Fruit fly (Drosophila melanogaster): ENCODE measurements around the gene CG7017.

CG7017 gene

dm6 chr3L:20226153-20226552 lies 14.2 kb upstream of the CG7017 start (continued):
- TF ChIP-seq BtbVII (GFP tag; optimal IDR thresholded peaks at IDR 0.05) (no peak), CG14014 (GFP tag; IDR thresholded peaks at IDR 0.05) (no peak), Hr51 (GFP tag; optimal IDR thresholded peaks at IDR 0.05) (no peak), CG15269 (tag; optimal IDR thresholded peaks at IDR 0.05) (no peak), MBD-R2 (GFP tag; IDR thresholded peaks at IDR 0.05) (peak; percentile 64), al (GFP tag; IDR thresholded peaks at IDR 0.05) (no peak), BEAF-32 (GFP tag; optimal IDR thresholded peaks at IDR 0.05) (peak; percentile 66), Dek (tag; optimal IDR thresholded peaks at IDR 0.05) (no peak), prd (optimal IDR thresholded peaks at IDR 0.05) (no peak), prd (GFP tag; IDR thresholded peaks at IDR 0.05) (no peak), Sox102F (GFP tag; optimal IDR thresholded peaks at IDR 0.05) (no peak), bowl (GFP tag; IDR thresholded peaks at IDR 0.05) (no peak), CG7987 (GFP tag; optimal IDR thresholded peaks at IDR 0.05) (no peak), CG3726 (GFP tag; IDR thresholded peaks at IDR 0.05) (no peak), Bgb (GFP tag; IDR thresholded peaks at IDR 0.05; ENCODE audit: partially characterized antibody) (no peak), CG4282 (GFP tag; optimal IDR thresholded peaks at IDR 0.05) (no peak), slp2 (GFP tag; optimal IDR thresholded peaks at IDR 0.05) (no peak), CoRest (tag; optimal IDR thresholded peaks at IDR 0.05) (peak; percentile 38), NFAT (GFP tag; IDR thresholded peaks at IDR 0.05) (no peak), Abd-B (GFP tag; optimal IDR thresholded peaks at IDR 0.05) (peak; percentile 44), Sry-δ (GFP tag; optimal IDR thresholded peaks at IDR 0.05) (peak; percentile 57), pita (GFP tag; optimal IDR thresholded peaks at IDR 0.05) (no peak), CG11247 (GFP tag; IDR thresholded peaks at IDR 0.05) (no peak), Eip74EF (GFP tag; optimal IDR thresholded peaks at IDR 0.05) (no peak), CG7963 (GFP tag; IDR thresholded peaks at IDR 0.05; ENCODE audit: partially characterized antibody) (no peak), Meics (GFP tag; optimal IDR thresholded peaks at IDR 0.05) (no peak), CG2889 (GFP tag; IDR thresholded peaks at IDR 0.05) (no peak), Gsc (GFP tag; IDR thresholded peaks at IDR 0.05) (no peak), gcm (GFP tag; optimal IDR thresholded peaks at IDR 0.05) (no peak), fu2 (GFP tag; optimal IDR thresholded peaks at IDR 0.05) (no peak), CG10321 (GFP tag; IDR thresholded peaks at IDR 0.05) (no peak), Nf-YB (GFP tag; optimal IDR thresholded peaks at IDR 0.05) (no peak), luna (GFP tag; optimal IDR thresholded peaks at IDR 0.05) (no peak), Ets97D (GFP tag; optimal IDR thresholded peaks at IDR 0.05) (peak; percentile 72), Kr (GFP tag; optimal IDR thresholded peaks at IDR 0.05) (no peak), CG32767 (GFP tag; IDR thresholded peaks at IDR 0.05) (no peak), CG8290 (GFP tag; optimal IDR thresholded peaks at IDR 0.05) (no peak), CG8290 (tag; optimal IDR thresholded peaks at IDR 0.05) (no peak), eve (GFP tag; optimal IDR thresholded peaks at IDR 0.05) (no peak), tgo (GFP tag; IDR thresholded peaks at IDR 0.05) (no peak), CkIIα-i1 (GFP tag; IDR thresholded peaks at IDR 0.05) (no peak), Xbp1 (GFP tag; optimal IDR thresholded peaks at IDR 0.05) (no peak), CG14667 (GFP tag; IDR thresholded peaks at IDR 0.05) (no peak), CG2129 (GFP tag; IDR thresholded peaks at IDR 0.05; ENCODE audit: partially characterized antibody) (no peak), CG43689 (GFP tag; IDR thresholded peaks at IDR 0.05) (no peak), dati (GFP tag; IDR thresholded peaks at IDR 0.05) (no peak), zen (tag; optimal IDR thresholded peaks at IDR 0.05) (peak; percentile 46), H15 (GFP tag; IDR thresholded peaks at IDR 0.05) (no peak), Hr3 (GFP tag; optimal IDR thresholded peaks at IDR 0.05) (no peak), nerfin-2 (GFP tag; IDR thresholded peaks at IDR 0.05; ENCODE audit: partially characterized antibody) (no peak), yki (optimal IDR thresholded peaks at IDR 0.05) (no peak), tin (GFP tag; optimal IDR thresholded peaks at IDR 0.05) (no peak), CG3281 (GFP tag; optimal IDR thresholded peaks at IDR 0.05) (no peak)

Measured in whole organism, embryonic.